Worm (Caenorhabditis elegans): ENCODE data around the gene nhr-237.

nhr-237 gene

DNA sequence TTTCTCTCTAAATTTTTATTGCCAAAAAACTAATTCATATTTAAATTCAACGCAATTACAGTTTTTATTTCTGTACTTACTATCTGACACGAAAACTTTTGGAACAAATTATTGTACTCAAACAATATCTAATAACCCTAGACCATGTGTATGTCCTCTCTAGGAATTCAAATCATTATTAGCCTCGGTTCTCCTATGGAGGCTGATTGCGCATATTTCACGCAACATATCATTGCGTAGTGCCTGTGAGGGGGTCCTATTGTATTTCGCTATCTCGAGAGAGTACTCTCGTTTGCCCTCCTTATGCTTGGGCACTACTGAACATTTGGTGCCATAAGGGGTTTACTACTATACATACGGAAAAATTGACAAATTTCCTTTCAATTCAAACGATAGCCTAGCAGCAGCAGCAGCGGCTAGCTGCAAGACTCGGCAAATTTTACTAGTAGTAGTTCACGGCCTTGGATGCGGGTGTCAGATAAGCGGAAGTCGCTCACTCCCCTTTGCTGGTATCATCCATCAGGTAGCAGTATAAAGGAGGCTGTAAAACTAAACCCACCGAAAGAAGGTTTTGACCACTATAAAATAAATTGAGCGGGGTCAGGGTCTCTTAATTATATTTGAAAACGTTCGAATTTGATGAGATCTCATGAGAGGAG, 47.9 kb downstream of the nhr-237 start:
- TF ChIP-seq ztf-11 (tag; optimal IDR thresholded peaks at IDR 0.05) (no peak), madf-5 (GFP tag; IDR thresholded peaks at IDR 0.05) (0 out of 4 replicates have a peak, but pooled peaks of 1 of the 2 experiments have one; percentile 12)

DNA sequence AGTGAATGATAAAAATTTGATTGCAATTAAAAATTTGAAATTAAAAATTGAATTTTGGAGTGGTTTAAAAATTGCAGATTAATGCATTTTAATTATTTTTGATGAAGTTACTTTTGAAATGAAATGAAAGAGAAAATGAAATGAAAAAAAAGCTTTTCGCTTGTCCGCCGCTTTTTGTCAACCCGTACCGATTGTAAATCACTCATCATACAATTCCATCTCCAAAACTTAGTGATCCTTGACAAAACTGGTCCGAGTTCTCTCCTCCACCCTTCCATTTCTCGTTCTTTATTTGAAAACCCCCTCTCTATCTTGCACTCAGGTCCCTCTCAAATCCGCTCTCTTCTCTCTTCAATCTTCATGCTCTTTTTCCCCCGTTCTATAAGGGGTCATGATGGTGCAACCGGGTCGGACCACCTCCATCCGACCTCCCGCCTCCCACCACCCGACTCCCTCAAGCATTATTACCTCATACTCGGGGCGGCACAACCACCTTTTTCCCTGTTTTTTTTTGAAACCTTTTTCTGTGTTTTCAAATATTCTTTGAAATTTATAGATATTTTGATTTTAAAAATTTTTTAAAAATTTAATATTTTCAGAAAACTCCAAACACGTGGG, 49.4 kb downstream of the nhr-237 start:
- TF ChIP-seq ceh-28 (tag; optimal IDR thresholded peaks at IDR 0.05) = no peak
- TF ChIP-seq aha-1 (tag) = peak; percentile 94
- peak; percentile 27; the same call in 1 of the 2 replicates for TF ChIP-seq set-16 (GFP tag; IDR thresholded peaks at IDR 0.05)
- TF ChIP-seq unc-62 (GFP tag; optimal IDR thresholded peaks at IDR 0.05 in 1 of 2) = peak in 1 of 2 experiments; percentile 36
- no peak for TF ChIP-seq unc-62 (tag; optimal IDR thresholded peaks at IDR 0.05)

ce11 chrV:1575493-1576084, 51.0 kb downstream of the nhr-237 start:
- no peak for TF ChIP-seq ceh-20 (GFP tag; IDR thresholded peaks at IDR 0.05)
- TF ChIP-seq unc-62 (GFP tag; optimal IDR thresholded peaks at IDR 0.05 in 1 of 2) = peak in 1 of 2 experiments; percentile 91
- no peak for TF ChIP-seq unc-62 (tag; optimal IDR thresholded peaks at IDR 0.05)

Measured in whole organism, L4 larva.